Worm (Caenorhabditis elegans) whole organism, dauer: ENCODE measurements around the gene F45G2.7.

Source experiments
- unc-62 ChIP-seq: sonication (generic microtip); optimal IDR thresholded peaks from 2 replicates; lab custom pipeline; 2017; ENCODE audit warnings: missing biosample characterization, missing genetic modification reagents, missing genetic modification characterization

F45G2.7 gene

ce11 chrIII:13393647-13394046, 40.7 kb downstream of the F45G2.7 start, which contains the start of gene qdpr-1:
qdpr-1 (plus strand) TSS chrIII:13393910.
- no peak for TF ChIP-seq unc-62 (GFP tag; lab: Kevin White, UChicago)

ce11 chrIII:13393239-13393638, 41.1 kb downstream of the F45G2.7 start, which contains the start of gene dnj-17:
dnj-17 (minus strand) TSS chrIII:13393339.
- no peak for TF ChIP-seq unc-62 (GFP tag; lab: Kevin White, UChicago)

ce11 chrIII:13390789-13391188, 43.5 kb downstream of the F45G2.7 start:
- TF ChIP-seq unc-62 (GFP tag; lab: Kevin White, UChicago): no peak

ce11 chrIII:13389078-13389477, 45.2 kb downstream of the F45G2.7 start, which contains the start of gene T03F6.3:
T03F6.3 (plus strand) TSS chrIII:13389395.
- no peak for TF ChIP-seq unc-62 (GFP tag; lab: Kevin White, UChicago)

ce11 chrIII:13388621-13389020, 45.7 kb downstream of the F45G2.7 start:
- no peak for TF ChIP-seq unc-62 (GFP tag; lab: Kevin White, UChicago)

- TF ChIP-seq unc-62 (GFP tag; lab: Kevin White, UChicago): no peak
These were observed 48.5 kb downstream of the F45G2.7 start, which contains the start of gene T03F6.4 for ce11 chrIII:13385850-13386249. T03F6.4 (plus strand) TSS chrIII:13386150.
